Worm (Caenorhabditis elegans): ENCODE data around the gene ced-10.
A peak's percentile ranks its signal among the peaks of the same experiment; 100 is the strongest.

Gene ced-10

DNA sequence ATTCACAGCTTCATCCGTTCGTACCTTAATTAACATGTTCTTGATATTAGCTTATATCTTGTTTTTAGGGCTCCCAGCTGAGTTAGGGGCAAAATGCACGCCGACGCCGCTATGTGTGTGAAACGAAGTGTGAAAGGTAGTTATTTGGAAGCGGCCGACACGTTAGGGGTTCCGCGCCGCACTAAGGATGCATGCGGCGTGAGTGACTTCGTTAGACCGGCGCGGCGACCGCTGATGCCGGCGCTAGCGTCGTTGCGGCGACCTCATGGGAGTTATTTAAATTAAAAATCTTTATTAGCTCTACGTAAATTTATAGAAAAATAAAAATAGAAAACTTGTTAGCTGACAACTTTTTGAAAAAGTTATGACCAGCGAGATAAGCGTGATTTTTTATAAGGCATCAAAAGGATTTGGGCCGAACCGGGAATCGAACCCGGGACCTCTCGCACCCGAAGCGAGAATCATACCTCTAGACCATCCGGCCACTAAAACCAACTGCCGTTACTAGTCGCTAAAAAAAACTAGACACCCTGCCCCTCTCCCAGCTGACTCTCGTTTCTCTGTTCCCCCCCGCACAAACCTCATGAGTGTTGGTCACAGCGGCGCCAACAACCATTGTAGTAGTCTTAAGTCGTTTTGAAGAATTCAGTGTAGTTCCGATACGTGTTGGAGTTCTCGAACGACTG, 42.6 kb upstream of the ced-10 start (continued):
- TF ChIP-seq ceh-63 (GFP tag; optimal IDR thresholded peaks at IDR 0.05) (no peak), Y116A8C.19 (tag; optimal IDR thresholded peaks at IDR 0.05; ENCODE audit: borderline replicate concordance) (no peak), zag-1 (tag; optimal IDR thresholded peaks at IDR 0.05) (no peak), swsn-7 (tag; optimal IDR thresholded peaks at IDR 0.05) (peak; percentile 58), efl-1 (optimal IDR thresholded peaks at IDR 0.05) (peak; percentile 24 to 46), efl-1 (GFP tag; optimal IDR thresholded peaks at IDR 0.05 in 1 of 2) (peak; percentile 45 to 93), rnt-1 (tag; optimal IDR thresholded peaks at IDR 0.05) (peak; percentile 69), pag-3 (tag; optimal IDR thresholded peaks at IDR 0.05; ENCODE audit: borderline replicate concordance, insufficient read depth) (no peak), egl-13 (tag; optimal IDR thresholded peaks at IDR 0.05) (peak; percentile 26), fos-1 (tag; optimal IDR thresholded peaks at IDR 0.05) (peak; percentile 51), nhr-47 (tag; optimal IDR thresholded peaks at IDR 0.05) (peak; percentile 77), nhr-76 (tag; optimal IDR thresholded peaks at IDR 0.05) (no peak), lsy-2 (tag; optimal IDR thresholded peaks at IDR 0.05) (peak; percentile 34 to 71), irx-1 (tag; optimal IDR thresholded peaks at IDR 0.05) (no peak), lin-35 (GFP tag; optimal IDR thresholded peaks at IDR 0.05) (peak; percentile 51 to 56), aly-2 (tag; optimal IDR thresholded peaks at IDR 0.05) (no peak), alr-1 (tag; optimal IDR thresholded peaks at IDR 0.05; ENCODE audit: borderline replicate concordance) (no peak), snu-23 (GFP tag; optimal IDR thresholded peaks at IDR 0.05) (peak; percentile 73), mef-2 (tag; optimal IDR thresholded peaks at IDR 0.05) (no peak), dsc-1 (tag; optimal IDR thresholded peaks at IDR 0.05) (peak; percentile 62), pqm-1 (tag; optimal IDR thresholded peaks at IDR 0.05) (no peak), lin-14 (GFP tag; optimal IDR thresholded peaks at IDR 0.05) (peak; percentile 55), hpl-2 (GFP tag; optimal IDR thresholded peaks at IDR 0.05) (no peak), aha-1 (tag; optimal IDR thresholded peaks at IDR 0.05) (no peak), C04F5.9 (tag; optimal IDR thresholded peaks at IDR 0.05) (no peak), lin-15B (tag; optimal IDR thresholded peaks at IDR 0.05) (no peak), grh-1 (GFP tag; IDR thresholded peaks at IDR 0.05) (no peak), fkh-10 (GFP tag; optimal IDR thresholded peaks at IDR 0.05) (peak; percentile 16), lin-39 (tag; optimal IDR thresholded peaks at IDR 0.05) (no peak), xbp-1 (tag; optimal IDR thresholded peaks at IDR 0.05) (peak; percentile 52), fkh-8 (tag; optimal IDR thresholded peaks at IDR 0.05) (peak; percentile 36), nhr-84 (tag; optimal IDR thresholded peaks at IDR 0.05) (no peak), sox-4 (tag; optimal IDR thresholded peaks at IDR 0.05) (peak; percentile 13), ama-1 (optimal IDR thresholded peaks at IDR 0.05) (no peak), ceh-90 (tag; optimal IDR thresholded peaks at IDR 0.05) (no peak), ces-1 (GFP tag; optimal IDR thresholded peaks at IDR 0.05) (no peak), ceh-88 (GFP tag; IDR thresholded peaks at IDR 0.05) (no peak), vab-15 (tag; optimal IDR thresholded peaks at IDR 0.05) (no peak), C16A3.4 (tag; optimal IDR thresholded peaks at IDR 0.05) (peak; percentile 64), unc-62 (GFP tag; optimal IDR thresholded peaks at IDR 0.05) (no peak), unc-98 (GFP tag; IDR thresholded peaks at IDR 0.05) (no peak), lin-13 (GFP tag; optimal IDR thresholded peaks at IDR 0.05) (no peak), mdl-1 (tag; optimal IDR thresholded peaks at IDR 0.05) (peak in 1 of 2 experiments; percentile 48), nhr-12 (tag; optimal IDR thresholded peaks at IDR 0.05) (no peak), ceh-8 (GFP tag; optimal IDR thresholded peaks at IDR 0.05) (no peak), skn-1 (tag; optimal IDR thresholded peaks at IDR 0.05) (peak; percentile 36), tbx-2 (tag; optimal IDR thresholded peaks at IDR 0.05) (peak; percentile 18), hlh-4 (tag; optimal IDR thresholded peaks at IDR 0.05) (no peak), nhr-11 (tag; optimal IDR thresholded peaks at IDR 0.05) (no peak), ztf-4 (tag; optimal IDR thresholded peaks at IDR 0.05) (no peak), nhr-85 (tag) (peak; percentile 41), nhr-19 (GFP tag; conservative IDR thresholded peaks at IDR 0.05) (peak; percentile 61), efl-3 (GFP tag; optimal IDR thresholded peaks at IDR 0.05) (no peak), elt-3 (tag; optimal IDR thresholded peaks at IDR 0.05) (no peak)
